Fruit fly (Drosophila melanogaster) whole organism, embryonic: ENCODE results near the gene aop.
A peak's percentile ranks its signal among the peaks of the same experiment; 100 is the strongest.

Source experiments
- B-H1 ChIP-seq: fragments of 200-800 bp; sonication (Bioruptor generic); IDR thresholded peaks from 3 replicates; pipeline ENCODE4 v1.3.6; 2022; ENCODE audit warnings: missing biosample characterization, missing genetic modification characterization
- BEAF-32 ChIP-seq: fragments of 200-800 bp; sonication (Bioruptor generic); optimal IDR thresholded peaks from 3 replicates; lab custom pipeline; 2017; ENCODE audit warnings: missing biosample characterization, missing genetic modification characterization, mild to moderate bottlenecking, moderate library complexity, missing genetic modification reagents
- CG10462 ChIP-seq: fragments of 200-800 bp; sonication (Bioruptor generic); optimal IDR thresholded peaks from 2 replicates; lab custom pipeline; 2016; ENCODE audit warnings: missing biosample characterization, missing genetic modification characterization
- CG10959 ChIP-seq: fragments of 200-800 bp; sonication (Bioruptor generic); IDR thresholded peaks from 2 replicates; pipeline ENCODE4 v1.3.6; 2022; ENCODE audit warnings: missing biosample characterization, missing genetic modification characterization
- CG11093 ChIP-seq: fragments of 200-800 bp; sonication (Bioruptor generic); IDR thresholded peaks from 3 replicates; pipeline ENCODE4 v1.3.6; 2022; ENCODE audit warnings: missing biosample characterization, missing genetic modification characterization
- CG1233 ChIP-seq: fragments of 200-800 bp; sonication (Bioruptor generic); optimal IDR thresholded peaks from 4 replicates; lab custom pipeline; 2018; ENCODE audit warnings: missing biosample characterization, mild to moderate bottlenecking, missing genetic modification characterization
- CG12391 ChIP-seq: fragments of 200-800 bp; sonication (Bioruptor generic); optimal IDR thresholded peaks from 3 replicates; lab custom pipeline; 2018; ENCODE audit warnings: missing biosample characterization, mild to moderate bottlenecking, missing genetic modification characterization, moderate library complexity
- CG15479 ChIP-seq: fragments of 200-800 bp; sonication (Bioruptor generic); optimal IDR thresholded peaks from 3 replicates; lab custom pipeline; 2019; ENCODE audit warnings: missing biosample characterization, mild to moderate bottlenecking, missing genetic modification characterization, moderate library complexity
- CG16863 ChIP-seq: fragments of 200-800 bp; sonication (Bioruptor generic); optimal IDR thresholded peaks from 3 replicates; lab custom pipeline; 2016; ENCODE audit warnings: missing biosample characterization, missing genetic modification characterization
- CG17568 ChIP-seq: fragments of 200-800 bp; sonication (Bioruptor generic); optimal IDR thresholded peaks from 2 replicates; lab custom pipeline; 2018; ENCODE audit warnings: missing biosample characterization, mild to moderate bottlenecking, missing genetic modification characterization, moderate library complexity
- CG1832 ChIP-seq: fragments of 200-800 bp; sonication (Bioruptor generic); optimal IDR thresholded peaks from 2 replicates; lab custom pipeline; 2017; ENCODE audit warnings: missing biosample characterization, mild to moderate bottlenecking, missing genetic modification characterization, inconsistent platforms
- CG2199 ChIP-seq: fragments of 200-800 bp; sonication (Bioruptor generic); IDR thresholded peaks from 3 replicates; pipeline ENCODE4 v1.3.6; 2022; ENCODE audit warnings: missing biosample characterization, missing genetic modification characterization
- CG2202 ChIP-seq: fragments of 200-800 bp; sonication (Bioruptor generic); optimal IDR thresholded peaks from 2 replicates; lab custom pipeline; 2018; ENCODE audit warnings: missing biosample characterization, mild to moderate bottlenecking, missing genetic modification characterization
- CG31365 ChIP-seq: fragments of 200-800 bp; sonication (Bioruptor generic); optimal IDR thresholded peaks from 2 replicates; lab custom pipeline; 2018; ENCODE audit warnings: missing biosample characterization, mild to moderate bottlenecking, missing genetic modification characterization
- CG34376 ChIP-seq: fragments of 200-800 bp; sonication (Bioruptor generic); optimal IDR thresholded peaks from 2 replicates; lab custom pipeline; 2018; ENCODE audit warnings: missing biosample characterization, mild to moderate bottlenecking, missing genetic modification characterization
- CG3838 ChIP-seq: fragments of 200-800 bp; sonication (Bioruptor generic); optimal IDR thresholded peaks from 3 replicates; lab custom pipeline; 2016; ENCODE audit warnings: missing biosample characterization, missing genetic modification characterization
- CG4617 ChIP-seq: fragments of 200-800 bp; sonication (Bioruptor generic); optimal IDR thresholded peaks from 3 replicates; lab custom pipeline; 2016; ENCODE audit warnings: missing biosample characterization, missing genetic modification characterization, borderline replicate concordance
- CG4730 ChIP-seq: fragments of 200-800 bp; sonication (Bioruptor generic); IDR thresholded peaks from 2 replicates; pipeline ENCODE4 v1.3.6; 2022; ENCODE audit warnings: missing biosample characterization, missing genetic modification characterization
- CG4854 ChIP-seq: fragments of 200-800 bp; sonication (Bioruptor generic); optimal IDR thresholded peaks from 2 replicates; lab custom pipeline; 2016; ENCODE audit warnings: missing biosample characterization, missing genetic modification characterization, inconsistent platforms
- CG8089 ChIP-seq: fragments of 200-800 bp; sonication (Bioruptor generic); optimal IDR thresholded peaks from 3 replicates; lab custom pipeline; 2016; ENCODE audit warnings: missing biosample characterization, missing genetic modification characterization
- Camta ChIP-seq: fragments of 200-800 bp; sonication (Bioruptor generic); optimal IDR thresholded peaks from 2 replicates; lab custom pipeline; 2016; ENCODE audit warnings: missing biosample characterization, missing genetic modification characterization
- D19B ChIP-seq: fragments of 200-800 bp; sonication (Bioruptor generic); optimal IDR thresholded peaks from 2 replicates; lab custom pipeline; 2017; ENCODE audit warnings: missing biosample characterization, mild to moderate bottlenecking, missing genetic modification characterization
- Dbx ChIP-seq: fragments of 200-800 bp; sonication (Bioruptor generic); IDR thresholded peaks from 3 replicates; pipeline ENCODE4 v1.3.6; 2022; ENCODE audit warnings: missing biosample characterization, missing genetic modification characterization
- Hey ChIP-seq: fragments of 200-800 bp; sonication (Bioruptor generic); optimal IDR thresholded peaks from 3 replicates; lab custom pipeline; 2018; ENCODE audit warnings: missing biosample characterization, mild to moderate bottlenecking, missing genetic modification characterization
- Hmr ChIP-seq: fragments of 200-800 bp; sonication (Bioruptor generic); optimal IDR thresholded peaks from 3 replicates; lab custom pipeline; 2017; ENCODE audit warnings: mild to moderate bottlenecking, missing biosample characterization, missing genetic modification reagents, missing genetic modification characterization
- Hmx ChIP-seq: fragments of 200-800 bp; sonication (Bioruptor generic); optimal IDR thresholded peaks from 2 replicates; lab custom pipeline; 2016; ENCODE audit warnings: missing biosample characterization, missing genetic modification characterization
- Meics ChIP-seq: fragments of 200-800 bp; sonication (Bioruptor generic); optimal IDR thresholded peaks from 2 replicates; lab custom pipeline; 2017; ENCODE audit warnings: missing biosample characterization, mild to moderate bottlenecking, missing genetic modification characterization
- Nf-YB ChIP-seq: fragments of 200-800 bp; sonication (Bioruptor generic); optimal IDR thresholded peaks from 3 replicates; lab custom pipeline; 2019; ENCODE audit warnings: missing biosample characterization, mild to moderate bottlenecking, missing genetic modification characterization, moderate library complexity
- PHDP ChIP-seq: fragments of 200-800 bp; sonication (Bioruptor generic); optimal IDR thresholded peaks from 3 replicates; lab custom pipeline; 2018; ENCODE audit warnings: missing biosample characterization, mild to moderate bottlenecking, missing genetic modification characterization, moderate library complexity
- ci ChIP-seq: fragments of 200-800 bp; sonication (Bioruptor generic); IDR thresholded peaks from 3 replicates; pipeline ENCODE4 v1.3.6; 2022; ENCODE audit warnings: missing biosample characterization, missing genetic modification characterization
- da ChIP-seq: fragments of 200-800 bp; sonication (Bioruptor generic); optimal IDR thresholded peaks from 2 replicates; lab custom pipeline; 2016; ENCODE audit warnings: missing biosample characterization, missing genetic modification characterization
- danr ChIP-seq: fragments of 200-800 bp; sonication (Bioruptor generic); IDR thresholded peaks from 2 replicates; pipeline ENCODE4 v1.3.6; 2022; ENCODE audit warnings: missing biosample characterization, missing genetic modification characterization
- dati ChIP-seq: fragments of 200-800 bp; sonication (Bioruptor generic); IDR thresholded peaks from 2 replicates; pipeline ENCODE4 v1.3.6; 2022; ENCODE audit warnings: missing biosample characterization, missing genetic modification characterization
- emc ChIP-seq: fragments of 200-800 bp; sonication (Bioruptor generic); optimal IDR thresholded peaks from 2 replicates; lab custom pipeline; 2016; ENCODE audit warnings: missing biosample characterization, missing genetic modification characterization
- eyg ChIP-seq: fragments of 200-800 bp; sonication (Bioruptor generic); optimal IDR thresholded peaks from 3 replicates; lab custom pipeline; 2016; ENCODE audit warnings: missing biosample characterization, missing genetic modification characterization
- fd64A ChIP-seq: fragments of 200-800 bp; sonication (Bioruptor generic); optimal IDR thresholded peaks from 3 replicates; lab custom pipeline; 2018; ENCODE audit warnings: missing biosample characterization, mild to moderate bottlenecking, missing genetic modification characterization
- gfzf ChIP-seq: fragments of 200-800 bp; sonication (Bioruptor generic); optimal IDR thresholded peaks from 2 replicates; lab custom pipeline; 2016; ENCODE audit warnings: missing biosample characterization, mild to moderate bottlenecking, missing genetic modification characterization, moderate library complexity
- hth ChIP-seq: fragments of >200 bp; optimal IDR thresholded peaks from 2 replicates; lab custom pipeline; 2017; ENCODE audit warnings: inconsistent platforms
- otp ChIP-seq: fragments of 200-800 bp; sonication (Bioruptor generic); IDR thresholded peaks from 3 replicates; pipeline ENCODE4, ENCODE4 v1.3.6; 2022; ENCODE audit warnings: missing biosample characterization, missing genetic modification characterization
- pb ChIP-seq: fragments of 200-800 bp; sonication (Bioruptor generic); optimal IDR thresholded peaks from 3 replicates; lab custom pipeline; 2016; ENCODE audit warnings: missing biosample characterization, missing genetic modification characterization
- row ChIP-seq: fragments of 200-800 bp; sonication (Bioruptor generic); IDR thresholded peaks from 3 replicates; pipeline ENCODE4 v1.3.6; 2022; ENCODE audit warnings: missing biosample characterization, missing genetic modification characterization
- run ChIP-seq: fragments of 200-800 bp; sonication (Bioruptor generic); optimal IDR thresholded peaks from 3 replicates; lab custom pipeline; 2018; ENCODE audit warnings: missing biosample characterization, mild to moderate bottlenecking, missing genetic modification characterization
- sim ChIP-seq: fragments of 200-800 bp; sonication (Bioruptor generic); IDR thresholded peaks from 2 replicates; pipeline ENCODE4 v1.3.6; 2022; ENCODE audit warnings: missing biosample characterization, missing genetic modification characterization
- slou ChIP-seq: fragments of 200-800 bp; sonication (Bioruptor generic); optimal IDR thresholded peaks from 3 replicates; lab custom pipeline; 2016; ENCODE audit warnings: missing biosample characterization, missing genetic modification characterization
- tgo ChIP-seq: fragments of 200-800 bp; sonication (Bioruptor generic); IDR thresholded peaks from 3 replicates; pipeline ENCODE4 v1.3.6; 2022; ENCODE audit warnings: missing biosample characterization, missing genetic modification characterization
- tio ChIP-seq: fragments of 200-800 bp; sonication (Bioruptor generic); optimal IDR thresholded peaks from 2 replicates; lab custom pipeline; 2017; ENCODE audit warnings: missing biosample characterization, missing genetic modification characterization, inconsistent platforms
- trh ChIP-seq: fragments of 200-800 bp; sonication (Bioruptor generic); optimal IDR thresholded peaks from 2 replicates; lab custom pipeline; 2016; ENCODE audit warnings: missing biosample characterization, missing genetic modification characterization
- tup ChIP-seq: fragments of 200-800 bp; sonication (Bioruptor generic); optimal IDR thresholded peaks from 2 replicates; lab custom pipeline; 2016; ENCODE audit warnings: missing biosample characterization, mild to moderate bottlenecking, missing genetic modification characterization, moderate library complexity
- vfl ChIP-seq: fragments of 200-800 bp; sonication (Bioruptor generic); optimal IDR thresholded peaks from 2 replicates; lab custom pipeline; 2016; ENCODE audit warnings: missing biosample characterization, missing genetic modification characterization
- vvl ChIP-seq: fragments of 200-800 bp; sonication (Bioruptor generic); IDR thresholded peaks from 2 replicates; pipeline ENCODE4 v1.3.6; 2022; ENCODE audit warnings: missing biosample characterization, missing genetic modification characterization
- zf30C ChIP-seq: fragments of 200-800 bp; sonication (Bioruptor generic); optimal IDR thresholded peaks from 3 replicates; lab custom pipeline; 2018; ENCODE audit warnings: missing biosample characterization, mild to moderate bottlenecking, missing genetic modification characterization

aop gene

DNA sequence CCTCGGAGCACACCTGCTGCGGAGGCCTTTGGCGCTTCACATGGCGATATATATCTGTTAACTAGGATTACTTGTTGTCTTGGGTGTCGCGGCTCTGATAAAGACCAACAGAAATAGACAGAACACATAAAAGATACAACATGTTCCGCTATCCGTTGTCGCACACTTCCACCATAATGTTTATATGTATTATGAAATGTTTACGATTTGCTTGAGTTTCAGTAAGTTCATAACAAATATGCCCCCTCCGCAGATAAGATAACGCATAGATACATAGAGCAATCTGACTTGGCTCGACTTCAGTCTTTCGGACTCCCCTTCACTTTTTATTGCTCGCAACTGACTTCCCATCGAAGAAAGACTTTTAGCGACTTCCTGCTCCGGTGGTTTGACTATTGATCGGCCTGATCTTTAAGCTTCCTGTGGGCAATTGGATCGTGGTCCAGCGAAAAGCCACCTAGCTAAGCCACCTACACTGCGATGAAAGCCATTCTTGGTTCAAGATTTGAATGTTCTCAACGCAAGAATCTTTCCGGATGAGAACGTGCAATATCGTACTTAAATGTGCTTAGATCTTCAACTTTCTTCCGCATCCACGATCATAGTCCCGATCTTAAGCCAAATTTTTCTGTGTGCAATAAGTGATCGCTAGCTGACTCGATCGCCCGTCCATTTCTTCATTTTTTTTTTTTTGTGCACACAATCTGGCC is 10.2 kb downstream of the aop start (continued):
- TF ChIP-seq row (GFP tag; lab: Robert Waterston, UW), result no peak
- TF ChIP-seq pb (GFP tag; lab: Kevin White, UChicago), result no peak
- TF ChIP-seq CG4854 (GFP tag; lab: Kevin White, UChicago), result no peak
- TF ChIP-seq Nf-YB (GFP tag; lab: Kevin White, UChicago), result peak; percentile 13
- no peak for TF ChIP-seq CG1832
- TF ChIP-seq CG4617 (GFP tag; lab: Kevin White, UChicago), result no peak
- TF ChIP-seq otp (GFP tag; lab: Robert Waterston, UW), result peak; percentile 45; the same call in 1 of the 3 replicates
- TF ChIP-seq Hmx, result no peak
- TF ChIP-seq tio, result no peak
- TF ChIP-seq CG1233 (GFP tag; lab: Kevin White, UChicago), result peak; percentile 18
- TF ChIP-seq sim (GFP tag; lab: Robert Waterston, UW), result no peak
- TF ChIP-seq dati, result no peak
- TF ChIP-seq tgo, result no peak
- TF ChIP-seq da, result no peak
- TF ChIP-seq CG17568, result peak; percentile 74
- TF ChIP-seq eyg (GFP tag; lab: Kevin White, UChicago), result no peak
- no peak for TF ChIP-seq vvl (GFP tag; lab: Robert Waterston, UW)
- TF ChIP-seq B-H1, result no peak
- no peak for TF ChIP-seq zf30C (GFP tag; lab: Kevin White, UChicago)
- no peak for TF ChIP-seq CG12391
- TF ChIP-seq hth (lab: Kevin White, UChicago), result no peak
- TF ChIP-seq fd64A (GFP tag; lab: Kevin White, UChicago), result peak; percentile 73
- TF ChIP-seq tup (GFP tag; lab: Kevin White, UChicago), result no peak
- TF ChIP-seq CG4730, result no peak
- peak; percentile 40 for TF ChIP-seq run
- TF ChIP-seq danr (GFP tag; lab: Robert Waterston, UW), result no peak
- TF ChIP-seq gfzf (GFP tag; lab: Kevin White, UChicago), result no peak
- no peak for TF ChIP-seq CG10959 (GFP tag; lab: Robert Waterston, UW)
- no peak for TF ChIP-seq CG10462 (GFP tag; lab: Kevin White, UChicago)
- no peak for TF ChIP-seq CG15479 (GFP tag; lab: Kevin White, UChicago)
- TF ChIP-seq trh (GFP tag; lab: Kevin White, UChicago), result no peak
- TF ChIP-seq CG16863, result no peak
- no peak for TF ChIP-seq D19B (GFP tag; lab: Kevin White, UChicago)
- no peak for TF ChIP-seq emc (GFP tag; lab: Kevin White, UChicago)
- TF ChIP-seq CG11093 (GFP tag; lab: Robert Waterston, UW), result no peak
- TF ChIP-seq Dbx, result no peak
- TF ChIP-seq ci (GFP tag; lab: Robert Waterston, UW), result peak; percentile 68; the same call in 1 of the 3 replicates
- peak; percentile 40 for TF ChIP-seq CG34376 (GFP tag; lab: Kevin White, UChicago)
- no peak for TF ChIP-seq CG3838 (GFP tag; lab: Kevin White, UChicago)
- TF ChIP-seq Meics (GFP tag; lab: Kevin White, UChicago), result peak; percentile 40
- TF ChIP-seq Hmr (GFP tag; lab: Kevin White, UChicago), result peak; percentile 34
- TF ChIP-seq CG2202 (tag; lab: Kevin White, UChicago), result no peak
- TF ChIP-seq Hey, result peak; percentile 26
- no peak for TF ChIP-seq Camta (GFP tag; lab: Kevin White, UChicago)
- no peak for TF ChIP-seq BEAF-32 (GFP tag; lab: Kevin White, UChicago)
- no peak for TF ChIP-seq vfl (GFP tag; lab: Kevin White, UChicago)
- peak; percentile 41 for TF ChIP-seq PHDP (tag; lab: Kevin White, UChicago)
- no peak for TF ChIP-seq slou (GFP tag; lab: Kevin White, UChicago)
- no peak for TF ChIP-seq CG2199
- TF ChIP-seq CG8089 (GFP tag; lab: Kevin White, UChicago), result no peak
- peak; percentile 57 for TF ChIP-seq CG31365 (tag; lab: Kevin White, UChicago)
